Fruit fly (Drosophila melanogaster) S2 (cell line): ENCODE measurements around the gene asl.

Source experiments
- CG8478 ChIP-seq: fragments of >200 bp; optimal IDR thresholded peaks from 2 replicates; lab custom pipeline; 2018
- CTCF ChIP-seq, 2 experiments: fragments of >200 bp; optimal IDR thresholded peaks; 2 replicates each; lab custom pipeline; 2018

- TF ChIP-seq CTCF (optimal IDR thresholded peaks at IDR 0.05; lab: Kevin White, UChicago): no peak
- no peak for TF ChIP-seq CG8478
These were observed 42.5 kb upstream of the asl start, which contains the start of the genes MTA1-like and Sec23 for dm6 chr3R:5648569-5649476.
